Fruit fly (Drosophila melanogaster): Measurements from ENCODE around the gene CG1695.

dm6 chrX:20478674-20479073 is 44.9 kb downstream of the CG1695 start:
- TF ChIP-seq Hr96 (GFP tag; optimal IDR thresholded peaks at IDR 0.05) (no peak), tj (GFP tag; optimal IDR thresholded peaks at IDR 0.05) (no peak), cic (GFP tag; optimal IDR thresholded peaks at IDR 0.05) (no peak)

Measured in whole organism, adult.